Fruit fly (Drosophila melanogaster): Measurements from ENCODE around the gene CG12480.
A peak's percentile ranks its signal among the peaks of the same experiment; 100 is the strongest.

The CG12480 gene

DNA sequence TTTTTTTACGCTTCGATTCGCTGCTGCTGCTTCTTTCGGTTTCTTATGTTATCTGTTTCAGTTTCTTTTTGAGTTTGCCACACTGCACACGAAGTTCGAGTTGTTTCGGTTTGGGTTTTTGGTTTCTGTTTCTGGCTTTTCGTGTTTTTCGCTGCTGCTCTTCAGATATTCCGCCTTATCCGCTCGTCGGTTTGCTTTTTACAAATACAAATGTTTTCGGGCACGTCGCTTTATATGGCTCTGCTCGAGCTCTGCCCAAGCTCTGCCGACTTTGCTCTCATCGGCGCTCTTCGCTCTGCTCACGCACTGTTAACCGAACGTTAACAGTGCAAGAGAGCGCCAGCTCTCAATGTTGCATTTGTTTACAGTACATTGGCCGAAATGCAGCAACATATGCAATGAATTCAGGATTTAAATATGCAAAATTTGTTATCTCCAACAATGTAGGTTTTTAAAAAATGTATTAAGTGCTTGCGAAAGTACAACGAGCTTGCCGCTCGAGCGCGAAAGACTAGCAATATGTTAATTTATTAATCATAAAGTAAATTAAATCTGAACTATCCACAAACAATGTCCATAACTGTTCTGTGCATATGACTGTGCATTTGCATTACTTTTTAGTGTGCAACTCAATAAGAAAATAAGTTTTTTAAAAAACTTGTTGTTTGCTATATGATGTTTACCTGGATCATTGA lies 42.0 kb downstream of the CG12480 start (continued):
- TF ChIP-seq Camta (GFP tag; optimal IDR thresholded peaks at IDR 0.05) (no peak), NC2α (GFP tag; optimal IDR thresholded peaks at IDR 0.05) (peak; percentile 2), D19A (tag; optimal IDR thresholded peaks at IDR 0.05) (no peak), so (GFP tag; IDR thresholded peaks at IDR 0.05) (0 out of 3 replicates have a peak, but pooled peaks have one; percentile 34), unpg (GFP tag; optimal IDR thresholded peaks at IDR 0.05) (no peak), CG13424 (tag; optimal IDR thresholded peaks at IDR 0.05) (no peak), Poxn (GFP tag; IDR thresholded peaks at IDR 0.05) (no peak), trh (GFP tag; optimal IDR thresholded peaks at IDR 0.05) (no peak), Spps (tag; optimal IDR thresholded peaks at IDR 0.05) (no peak), Hand (GFP tag; optimal IDR thresholded peaks at IDR 0.05) (no peak), CG8089 (GFP tag; optimal IDR thresholded peaks at IDR 0.05) (no peak), Ssrp (tag; optimal IDR thresholded peaks at IDR 0.05) (no peak), stwl (tag; optimal IDR thresholded peaks at IDR 0.05) (peak; percentile 20), Hsf (GFP tag; optimal IDR thresholded peaks at IDR 0.05) (no peak), CG16863 (GFP tag; optimal IDR thresholded peaks at IDR 0.05) (no peak), CG9727 (GFP tag; optimal IDR thresholded peaks at IDR 0.05) (no peak), CG1647 (GFP tag; optimal IDR thresholded peaks at IDR 0.05) (no peak), maf-S (GFP tag; optimal IDR thresholded peaks at IDR 0.05) (no peak), CG2199 (GFP tag; IDR thresholded peaks at IDR 0.05) (peak; percentile 70; the same call in 2 of the 3 replicates), CG4617 (GFP tag; optimal IDR thresholded peaks at IDR 0.05; ENCODE audit: borderline replicate concordance) (no peak), run (tag; optimal IDR thresholded peaks at IDR 0.05) (no peak), sens (GFP tag) (peak; percentile 39), CG6791 (GFP tag; IDR thresholded peaks at IDR 0.05; ENCODE audit: partially characterized antibody) (peak; percentile 50; the same call in 1 of the 3 replicates), danr (GFP tag; IDR thresholded peaks at IDR 0.05) (no peak), Hey (tag; optimal IDR thresholded peaks at IDR 0.05) (no peak), CG12659 (GFP tag; optimal IDR thresholded peaks at IDR 0.05) (no peak), Rx (GFP tag; IDR thresholded peaks at IDR 0.05) (no peak), CG4282 (GFP tag; optimal IDR thresholded peaks at IDR 0.05) (no peak), klu (GFP tag; IDR thresholded peaks at IDR 0.05) (no peak), Stat92E (GFP tag; optimal IDR thresholded peaks at IDR 0.05) (no peak), CG10654 (GFP tag; optimal IDR thresholded peaks at IDR 0.05) (no peak), ham (GFP tag; IDR thresholded peaks at IDR 0.05) (no peak), CG11695 (GFP tag; IDR thresholded peaks at IDR 0.05) (no peak), CG31388 (GFP tag; optimal IDR thresholded peaks at IDR 0.05) (no peak), CG17612 (GFP tag; IDR thresholded peaks at IDR 0.05) (no peak), HmgD (GFP tag; optimal IDR thresholded peaks at IDR 0.05) (no peak), CG3163 (GFP tag; optimal IDR thresholded peaks at IDR 0.05) (peak; percentile 68), CG17385 (GFP tag; optimal IDR thresholded peaks at IDR 0.05) (no peak), CG8281 (tag; optimal IDR thresholded peaks at IDR 0.05) (no peak), Aef1 (GFP tag; IDR thresholded peaks at IDR 0.05) (no peak), nom (GFP tag; optimal IDR thresholded peaks at IDR 0.05) (no peak), usp (GFP tag; optimal IDR thresholded peaks at IDR 0.05) (no peak), CG1603 (tag; optimal IDR thresholded peaks at IDR 0.05) (peak; percentile 6), kah (GFP tag; optimal IDR thresholded peaks at IDR 0.05) (no peak), stc (GFP tag; IDR thresholded peaks at IDR 0.05) (no peak), vfl (GFP tag; optimal IDR thresholded peaks at IDR 0.05) (no peak), Ravus (GFP tag; IDR thresholded peaks at IDR 0.05) (no peak), CG12391 (tag; optimal IDR thresholded peaks at IDR 0.05) (no peak), cg (GFP tag; optimal IDR thresholded peaks at IDR 0.05) (peak; percentile 45), Atf6 (GFP tag; IDR thresholded peaks at IDR 0.05) (no peak), Ets65A (GFP tag) (no peak)
